In genomic region chrII:9029218-9029672, ce11 we compare ENCODE assay signal across 4 worm cellular contexts.
TF ChIP-seq lines count a peak whose summit lies in the region.

Gene F37B12.1 (minus strand): TSS chrII:9029268.

TF ChIP-seq in whole organism, L1 larva, 84 proteins besides CTCF, POLR2A, EP300 and RAD21:
- TF ChIP-seq elt-3 (tag; optimal IDR thresholded peaks at IDR 0.05; lab: Kevin White, UChicago) (peak in 1 of 6 experiments; percentile 14), blmp-1 (tag; optimal IDR thresholded peaks at IDR 0.05; lab: Kevin White, UChicago) (peak; percentile 7), unc-62 (GFP tag; optimal IDR thresholded peaks at IDR 0.05; lab: Kevin White, UChicago) (no peak), ceh-63 (GFP tag; optimal IDR thresholded peaks at IDR 0.05; lab: Kevin White, UChicago) (no peak)

TF ChIP-seq in whole organism, L3 larva, 47 proteins besides CTCF, POLR2A, EP300 and RAD21:
- no peak for TF ChIP-seq aly-2 (tag; optimal IDR thresholded peaks at IDR 0.05; lab: Kevin White, UChicago)
- peak; percentile 2 for TF ChIP-seq ama-1 (optimal IDR thresholded peaks at IDR 0.05; lab: Kevin White, UChicago)

TF ChIP-seq in whole organism, L4 larva, 104 proteins besides CTCF, POLR2A, EP300 and RAD21:
- TF ChIP-seq hmg-1.1 (GFP tag; IDR thresholded peaks at IDR 0.05; lab: Robert Waterston, UW) (no peak), nhr-102 (tag; optimal IDR thresholded peaks at IDR 0.05; lab: Kevin White, UChicago) (no peak), spr-1 (tag; optimal IDR thresholded peaks at IDR 0.05; lab: Kevin White, UChicago) (no peak), D1046.2 (GFP tag; IDR thresholded peaks at IDR 0.05; lab: Robert Waterston, UW) (no peak), zip-2 (tag; optimal IDR thresholded peaks at IDR 0.05; lab: Kevin White, UChicago) (no peak), attf-4 (tag; optimal IDR thresholded peaks at IDR 0.05; lab: Kevin White, UChicago) (no peak), mdl-1 (tag; optimal IDR thresholded peaks at IDR 0.05; lab: Kevin White, UChicago) (peak in 1 of 2 experiments; percentile 15), aha-1 (tag; lab: Kevin White, UChicago) (peak; percentile 97)

TF ChIP-seq in whole organism, young adult, 124 proteins besides CTCF, POLR2A, EP300 and RAD21:
- 0 out of 2 replicates have a peak, but pooled peaks have one; percentile 44 for TF ChIP-seq F37B4.10 (GFP tag; IDR thresholded peaks at IDR 0.05; lab: Robert Waterston, UW)
- no peak for TF ChIP-seq somi-1 (GFP tag; optimal IDR thresholded peaks at IDR 0.05; lab: Kevin White, UChicago)
